Fruit fly (Drosophila melanogaster) whole organism, prepupa: ENCODE data around the gene CG13045.

Source experiments
- CG10631 ChIP-seq: fragments of 200-800 bp; sonication (Bioruptor generic); optimal IDR thresholded peaks from 2 replicates; lab custom pipeline; 2016; ENCODE audit warnings: missing biosample characterization, missing genetic modification characterization
- CG6276 ChIP-seq: fragments of 200-800 bp; sonication (Bioruptor generic); optimal IDR thresholded peaks from 2 replicates; lab custom pipeline; 2017; ENCODE audit warnings: missing biosample characterization, mild to moderate bottlenecking, missing genetic modification characterization
- CG6792 ChIP-seq: fragments of 200-800 bp; sonication (Bioruptor generic); optimal IDR thresholded peaks from 3 replicates; lab custom pipeline; 2016; ENCODE audit warnings: missing biosample characterization, missing genetic modification characterization
- CG9139 ChIP-seq: fragments of 200-800 bp; sonication (Bioruptor generic); optimal IDR thresholded peaks from 3 replicates; lab custom pipeline; 2017; ENCODE audit warnings: missing biosample characterization, mild to moderate bottlenecking, missing genetic modification characterization
- Lpt ChIP-seq: fragments of 200-800 bp; sonication (Bioruptor generic); optimal IDR thresholded peaks from 3 replicates; lab custom pipeline; 2016; ENCODE audit warnings: missing biosample characterization, missing genetic modification characterization
- fd85E ChIP-seq: fragments of 200-800 bp; sonication (Bioruptor generic); optimal IDR thresholded peaks from 3 replicates; lab custom pipeline; 2016; ENCODE audit warnings: missing biosample characterization, missing genetic modification characterization
- fkh ChIP-seq: fragments of 200-800 bp; sonication (Bioruptor generic); optimal IDR thresholded peaks from 3 replicates; lab custom pipeline; 2017; ENCODE audit warnings: missing biosample characterization, mild to moderate bottlenecking, missing genetic modification characterization, moderate library complexity
- vri ChIP-seq: fragments of 200-800 bp; sonication (Bioruptor generic); optimal IDR thresholded peaks from 3 replicates; lab custom pipeline; 2016; ENCODE audit warnings: missing biosample characterization, mild to moderate bottlenecking, missing genetic modification characterization

DNA sequence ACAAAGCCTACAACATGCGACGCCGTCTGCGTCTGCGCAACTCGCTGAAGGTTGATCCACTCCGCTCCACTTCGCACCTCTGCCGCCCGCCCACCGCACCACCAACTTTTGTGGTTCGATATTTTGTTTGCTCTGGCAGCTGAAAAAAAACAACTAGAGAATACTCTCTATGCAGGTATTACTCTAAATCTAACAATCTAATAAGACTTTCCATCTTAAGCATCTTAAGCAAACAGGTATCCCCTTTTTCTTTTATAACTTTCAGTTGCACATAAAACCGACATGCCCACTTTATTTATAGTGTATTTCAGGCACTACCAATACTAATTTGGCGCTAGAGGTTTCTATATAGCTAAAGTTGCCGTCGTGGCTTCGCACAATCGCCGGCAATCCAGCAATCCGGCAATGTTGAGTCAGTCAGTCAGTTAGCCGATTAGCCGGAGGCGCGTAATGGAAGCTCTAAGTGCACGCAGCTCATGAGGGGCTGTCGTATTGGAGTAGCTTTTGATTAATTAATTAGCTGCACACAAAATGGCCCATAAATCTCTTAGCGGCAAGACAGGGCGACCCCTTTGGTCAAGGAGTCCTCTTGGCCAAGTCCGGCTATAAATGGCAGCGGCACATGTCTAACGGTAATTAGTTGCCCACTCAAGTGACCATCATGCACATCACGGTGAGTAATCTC lies 37.6 kb upstream of the CG13045 start, which contains the start of gene CG13058:
- TF ChIP-seq CG10631 (GFP tag; lab: Kevin White, UChicago), result peak; percentile 37
- peak; percentile 21 for TF ChIP-seq CG6792 (GFP tag; lab: Kevin White, UChicago)
- peak; percentile 67 for TF ChIP-seq fkh
- TF ChIP-seq CG6276 (GFP tag; lab: Kevin White, UChicago), result peak; percentile 79
- no peak for TF ChIP-seq vri (GFP tag; lab: Kevin White, UChicago)
- peak; percentile 65 for TF ChIP-seq Lpt (GFP tag; lab: Kevin White, UChicago)
- TF ChIP-seq CG9139 (GFP tag; lab: Kevin White, UChicago), result no peak
- no peak for TF ChIP-seq fd85E
